Worm (Caenorhabditis elegans) whole organism, L3 larva: ENCODE measurements around the gene K03B8.8.
A peak's percentile ranks its signal among the peaks of the same experiment; 100 is the strongest.

Experiments used
- ZK546.5 ChIP-seq: sonication (generic microtip); optimal IDR thresholded peaks from 2 replicates; lab custom pipeline; 2017; ENCODE audit warnings: missing biosample characterization, missing genetic modification characterization
- fkh-10 ChIP-seq: sonication (generic microtip); optimal IDR thresholded peaks from 2 replicates; lab custom pipeline; 2017; ENCODE audit warnings: missing biosample characterization, missing genetic modification reagents, missing genetic modification characterization
- lin-39 ChIP-seq: fragments of 150-350 bp; optimal IDR thresholded peaks from 2 replicates; lab custom pipeline; 2018; ENCODE audit warnings: missing biosample characterization, missing genetic modification reagents, missing genetic modification characterization
- nhr-11 ChIP-seq: fragments of 150-350 bp; optimal IDR thresholded peaks from 2 replicates; lab custom pipeline; 2014; ENCODE audit warnings: missing biosample characterization, missing genetic modification characterization
- pqm-1 ChIP-seq: fragments of 150-350 bp; optimal IDR thresholded peaks from 2 replicates; lab custom pipeline; 2017; ENCODE audit warnings: missing biosample characterization, missing genetic modification characterization, inconsistent platforms
- snpc-4 ChIP-seq: fragments of 150-350 bp; optimal IDR thresholded peaks from 2 replicates; lab custom pipeline; 2014; ENCODE audit warnings: missing biosample characterization, missing genetic modification characterization
- unc-62 ChIP-seq: fragments of 150-350 bp; sonication (generic microtip); optimal IDR thresholded peaks from 4 replicates; lab custom pipeline; 2014; ENCODE audit warnings: missing biosample characterization, missing genetic modification reagents, missing genetic modification characterization
- zag-1 ChIP-seq: fragments of 150-350 bp; optimal IDR thresholded peaks from 2 replicates; lab custom pipeline; 2014; ENCODE audit warnings: missing biosample characterization, missing genetic modification characterization

DNA sequence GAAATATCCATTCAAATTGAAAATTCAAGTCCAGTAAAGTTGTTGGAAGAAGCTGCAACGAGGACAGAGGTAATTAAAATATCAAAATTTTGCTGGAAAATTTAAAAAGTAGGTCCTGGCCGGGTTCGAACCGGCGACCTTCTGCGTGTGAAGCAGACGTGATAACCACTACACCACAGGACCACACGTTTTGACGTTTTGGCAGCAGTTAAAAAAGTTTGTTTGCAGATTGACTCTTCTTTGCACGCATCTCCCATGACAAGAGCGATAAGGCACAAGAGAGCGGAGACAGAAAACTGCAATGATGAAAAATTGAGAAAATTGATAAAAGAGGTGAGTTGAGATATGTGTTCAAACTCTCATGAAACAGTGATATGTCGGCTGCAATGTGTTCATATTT, 1.3 kb upstream of the K03B8.8 start:
- no peak for TF ChIP-seq zag-1
- no peak for TF ChIP-seq ZK546.5 (tag; lab: Kevin White, UChicago)
- TF ChIP-seq pqm-1 (tag; lab: Kevin White, UChicago), result peak; percentile 60
- TF ChIP-seq fkh-10 (GFP tag; lab: Kevin White, UChicago), result no peak
- TF ChIP-seq unc-62 (GFP tag; lab: Kevin White, UChicago), result no peak
- no peak for TF ChIP-seq nhr-11 (tag; lab: Kevin White, UChicago)
- no peak for TF ChIP-seq lin-39 (tag; lab: Kevin White, UChicago)
- TF ChIP-seq snpc-4 (tag; lab: Kevin White, UChicago), result peak; percentile 14
